Fruit fly (Drosophila melanogaster): ENCODE results near the gene CG11334.

CG11334 gene

DNA sequence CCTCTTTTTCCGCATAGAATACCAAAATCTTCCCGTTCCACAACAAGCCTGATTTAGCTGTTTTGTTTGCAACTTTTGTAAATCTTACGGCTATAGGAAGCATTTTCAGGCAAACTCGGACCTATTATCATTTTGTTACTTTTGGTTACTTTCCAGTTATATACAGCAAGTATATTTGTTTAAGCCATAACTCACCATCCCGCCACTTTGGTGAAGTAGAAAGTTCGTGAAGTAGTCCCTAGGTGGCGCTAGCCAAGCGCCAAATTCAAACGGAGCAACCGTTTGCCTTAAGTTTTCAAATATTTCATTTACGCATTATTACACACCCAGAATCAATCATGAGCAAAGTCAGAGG is at the start of gene CG11334, which contains the start of gene CG11333:
Gene CG11334, minus strand, starts transcription at position 26 of the 355 bp plus-strand sequence.
Gene CG11333, plus strand, starts transcription at position 290 of the 355 bp plus-strand sequence.
- TF ChIP-seq CG7357 (GFP tag; IDR thresholded peaks at IDR 0.05) (no peak), Sry-δ (GFP tag; optimal IDR thresholded peaks at IDR 0.05) (peak; percentile 33), CTCF (GFP tag; optimal IDR thresholded peaks at IDR 0.05) (peak; percentile 96), CG4617 (GFP tag; optimal IDR thresholded peaks at IDR 0.05; ENCODE audit: borderline replicate concordance) (peak; percentile 13), CG4730 (GFP tag; IDR thresholded peaks at IDR 0.05) (no peak), CG15514 (GFP tag; optimal IDR thresholded peaks at IDR 0.05) (peak; percentile 51), CG17186 (GFP tag; optimal IDR thresholded peaks at IDR 0.05) (peak; percentile 26), hkb (optimal IDR thresholded peaks at IDR 0.05) (peak; percentile 44), hkb (GFP tag; IDR thresholded peaks at IDR 0.05) (no peak), unc-4 (GFP tag; IDR thresholded peaks at IDR 0.05; ENCODE audit: partially characterized antibody) (no peak), CG6765 (GFP tag; optimal IDR thresholded peaks at IDR 0.05) (no peak), CG9797 (GFP tag; optimal IDR thresholded peaks at IDR 0.05) (peak; percentile 70), CG2889 (GFP tag; IDR thresholded peaks at IDR 0.05) (0 out of 3 replicates have a peak, but pooled peaks have one; percentile 21), Sin3A (optimal IDR thresholded peaks at IDR 0.05) (peak; percentile 65), phol (tag; optimal IDR thresholded peaks at IDR 0.05) (peak; percentile 12), Hr51 (GFP tag; optimal IDR thresholded peaks at IDR 0.05) (peak in 1 of 2 experiments; percentile 63), Ets65A (GFP tag) (peak; percentile 67), esg (GFP tag; conservative IDR thresholded peaks at IDR 0.05) (no peak), stwl (tag; optimal IDR thresholded peaks at IDR 0.05) (peak; percentile 30), E2f2 (GFP tag; IDR thresholded peaks at IDR 0.05) (peak; percentile 99), Deaf1 (tag; optimal IDR thresholded peaks at IDR 0.05) (no peak), CG14965 (GFP tag; optimal IDR thresholded peaks at IDR 0.05; ENCODE audit: borderline replicate concordance) (no peak), Ada2b (GFP tag; IDR thresholded peaks at IDR 0.05) (no peak), nmo (GFP tag; optimal IDR thresholded peaks at IDR 0.05) (peak; percentile 29), CG30403 (GFP tag; optimal IDR thresholded peaks at IDR 0.05) (no peak), chinmo (GFP tag; IDR thresholded peaks at IDR 0.05; ENCODE audit: partially characterized antibody) (0 out of 4 replicates have a peak, but pooled peaks have one; percentile 21), CoRest (tag; optimal IDR thresholded peaks at IDR 0.05) (peak; percentile 28), CG1603 (tag; optimal IDR thresholded peaks at IDR 0.05) (peak; percentile 45), her (GFP tag; optimal IDR thresholded peaks at IDR 0.05) (peak; percentile 95), Meics (GFP tag; optimal IDR thresholded peaks at IDR 0.05) (no peak), Hand (GFP tag; optimal IDR thresholded peaks at IDR 0.05) (no peak), pzg (GFP tag; optimal IDR thresholded peaks at IDR 0.05) (peak; percentile 60), sens (GFP tag) (peak; percentile 45), Lhr (GFP tag; optimal IDR thresholded peaks at IDR 0.05) (peak; percentile 22), crp (GFP tag; optimal IDR thresholded peaks at IDR 0.05) (peak in 1 of 2 experiments; percentile 25), Dp (GFP tag; optimal IDR thresholded peaks at IDR 0.05) (peak; percentile 97), CG2116 (GFP tag; optimal IDR thresholded peaks at IDR 0.05) (peak; percentile 62), Stat92E (GFP tag; optimal IDR thresholded peaks at IDR 0.05) (peak in 1 of 3 experiments; percentile 9), CG17361 (GFP tag; IDR thresholded peaks at IDR 0.05) (0 out of 3 replicates have a peak, but pooled peaks have one; percentile 17), trem (tag; optimal IDR thresholded peaks at IDR 0.05) (peak; percentile 50), CG16779 (GFP tag; IDR thresholded peaks at IDR 0.05) (no peak), ftz-f1 (GFP tag; optimal IDR thresholded peaks at IDR 0.05) (no peak), CG17829 (tag; optimal IDR thresholded peaks at IDR 0.05) (peak; percentile 7), CG14710 (tag; optimal IDR thresholded peaks at IDR 0.05) (peak; percentile 20), CG15269 (tag; optimal IDR thresholded peaks at IDR 0.05) (no peak), zfh1 (GFP tag; IDR thresholded peaks at IDR 0.05) (no peak), Pdp1 (GFP tag; optimal IDR thresholded peaks at IDR 0.05) (no peak), HmgZ (tag; optimal IDR thresholded peaks at IDR 0.05) (peak; percentile 45), gfzf (GFP tag; optimal IDR thresholded peaks at IDR 0.05) (peak; percentile 88), scrt (GFP tag; optimal IDR thresholded peaks at IDR 0.05) (peak; percentile 57), CG15601 (tag; optimal IDR thresholded peaks at IDR 0.05) (peak; percentile 3)
